Worm (Caenorhabditis elegans) whole organism, midembryonic: Measurements from ENCODE around the gene nhr-221.

ENCODE experiments used
- cog-1 ChIP-seq: sonication (generic microtip); optimal IDR thresholded peaks from 2 replicates; lab custom pipeline; 2016; ENCODE audit warnings: missing genetic modification characterization, missing compliant biosample characterization
- flt-1 ChIP-seq: fragments of 200-800 bp; sonication (Bioruptor generic); IDR thresholded peaks from 2 replicates; pipeline ENCODE4 v1.3.6; 2022; ENCODE audit warnings: missing genetic modification characterization, missing compliant biosample characterization
- ref-1 ChIP-seq: fragments of 200-800 bp; sonication (Bioruptor generic); conservative IDR thresholded peaks from 2 replicates; pipeline ENCODE4 v1.3.6; 2022; ENCODE audit warnings: missing genetic modification reagents, missing genetic modification characterization, missing compliant biosample characterization

DNA sequence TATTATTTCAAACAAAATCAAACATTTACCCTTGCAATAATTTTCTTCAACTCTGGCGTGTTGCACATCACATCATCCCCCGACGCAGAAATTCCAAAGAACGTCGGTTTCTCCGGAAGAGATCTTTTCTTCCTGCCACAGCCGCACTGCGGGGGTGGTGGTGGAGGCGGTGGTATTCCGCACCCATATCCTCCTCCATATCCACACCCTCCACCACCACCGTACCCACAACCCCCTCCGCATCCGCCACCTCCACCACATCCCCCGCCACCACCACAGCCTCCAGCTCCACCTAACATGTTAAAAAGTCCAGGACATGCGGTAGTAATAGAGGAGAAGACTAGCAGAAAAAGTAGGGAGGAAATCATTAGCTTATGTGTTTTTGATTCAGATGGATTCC, 19.7 kb upstream of the nhr-221 start, which contains the start of gene grl-29:
- TF ChIP-seq cog-1 (tag; lab: Kevin White, UChicago) (no peak), ref-1 (GFP tag; lab: Robert Waterston, UW) (no peak), flt-1 (GFP tag; lab: Robert Waterston, UW) (no peak)
